3 fruit fly cellular contexts compared by ENCODE assay signal in genomic region chr3R:18393436-18393835, dm6.
TF ChIP-seq lines count a peak whose summit lies in the region.

No protein-coding gene starts in this region.

TF ChIP-seq in whole organism, adult, 20 proteins besides CTCF, POLR2A, EP300 and RAD21 (continued from another document):
- TF ChIP-seq Hr96 (GFP tag; optimal IDR thresholded peaks at IDR 0.05; lab: Kevin White, UChicago), result no peak

TF ChIP-seq in whole organism, embryonic, 481 proteins besides CTCF, POLR2A, EP300 and RAD21 (continued from another document and continues in another):
- TF ChIP-seq CG14667 (GFP tag; IDR thresholded peaks at IDR 0.05; lab: Robert Waterston, UW) (no peak), MTF-1 (GFP tag; optimal IDR thresholded peaks at IDR 0.05; lab: Kevin White, UChicago; ENCODE audit: borderline replicate concordance) (no peak), CG2120 (GFP tag; optimal IDR thresholded peaks at IDR 0.05; lab: Kevin White, UChicago) (peak; percentile 48), CG4360 (GFP tag; IDR thresholded peaks at IDR 0.05; lab: Robert Waterston, UW) (no peak), CG3281 (GFP tag; optimal IDR thresholded peaks at IDR 0.05; lab: Kevin White, UChicago) (peak; percentile 7), CG32532 (GFP tag; IDR thresholded peaks at IDR 0.05; lab: Robert Waterston, UW) (peak; percentile 73), seq (GFP tag; IDR thresholded peaks at IDR 0.05; lab: Robert Waterston, UW) (0 out of 2 replicates have a peak, but pooled peaks have one; percentile 40), PHDP (tag; optimal IDR thresholded peaks at IDR 0.05; lab: Kevin White, UChicago) (peak; percentile 71), peb (GFP tag; IDR thresholded peaks at IDR 0.05; lab: Robert Waterston, UW) (no peak), CG10366 (GFP tag; IDR thresholded peaks at IDR 0.05; lab: Robert Waterston, UW) (peak; percentile 11; the same call in 1 of the 2 replicates), run (tag; optimal IDR thresholded peaks at IDR 0.05; lab: Kevin White, UChicago) (peak; percentile 30), CG17328 (GFP tag; IDR thresholded peaks at IDR 0.05; lab: Robert Waterston, UW) (peak; percentile 31; the same call in 1 of the 2 replicates), CG13296 (GFP tag; optimal IDR thresholded peaks at IDR 0.05; lab: Kevin White, UChicago) (peak; percentile 22), lilli (GFP tag; optimal IDR thresholded peaks at IDR 0.05; lab: Kevin White, UChicago) (peak; percentile 49), dpn (GFP tag; optimal IDR thresholded peaks at IDR 0.05; lab: Kevin White, UChicago) (peak in 1 of 2 experiments; percentile 54), bigmax (GFP tag; optimal IDR thresholded peaks at IDR 0.05; lab: Kevin White, UChicago) (no peak), CG2712 (tag; optimal IDR thresholded peaks at IDR 0.05; lab: Kevin White, UChicago) (peak; percentile 64), CG9932 (GFP tag; IDR thresholded peaks at IDR 0.05; lab: Robert Waterston, UW) (peak; percentile 73), E2f1 (GFP tag; IDR thresholded peaks at IDR 0.05; lab: Robert Waterston, UW) (no peak), CG18764 (GFP tag; optimal IDR thresholded peaks at IDR 0.05; lab: Kevin White, UChicago) (no peak), CG18599 (GFP tag; optimal IDR thresholded peaks at IDR 0.05; lab: Kevin White, UChicago) (peak; percentile 36), Ssrp (tag; optimal IDR thresholded peaks at IDR 0.05; lab: Kevin White, UChicago) (peak; percentile 56), p53 (GFP tag; optimal IDR thresholded peaks at IDR 0.05; lab: Kevin White, UChicago) (no peak), Oli (tag; optimal IDR thresholded peaks at IDR 0.05; lab: Kevin White, UChicago) (peak; percentile 50), nmo (GFP tag; optimal IDR thresholded peaks at IDR 0.05; lab: Kevin White, UChicago) (peak; percentile 52), vfl (GFP tag; optimal IDR thresholded peaks at IDR 0.05; lab: Kevin White, UChicago) (no peak), hkb (optimal IDR thresholded peaks at IDR 0.05; lab: Kevin White, UChicago) (no peak), hkb (GFP tag; IDR thresholded peaks at IDR 0.05; lab: Robert Waterston, UW) (peak; percentile 67; the same call in 1 of the 2 replicates), az2 (GFP tag; optimal IDR thresholded peaks at IDR 0.05; lab: Kevin White, UChicago) (peak; percentile 45), Nf-YC (tag; optimal IDR thresholded peaks at IDR 0.05; lab: Kevin White, UChicago) (peak; percentile 13), pan (optimal IDR thresholded peaks at IDR 0.05; lab: Kevin White, UChicago) (no peak), pan (GFP tag; optimal IDR thresholded peaks at IDR 0.05 in 1 of 2, IDR thresholded peaks at IDR 0.05 in 1 of 2) (peak in 1 of 2 experiments; percentile 68), Drgx (GFP tag; IDR thresholded peaks at IDR 0.05; lab: Robert Waterston, UW) (peak; percentile 78), Ets65A (GFP tag; lab: Kevin White, UChicago) (peak; percentile 43), CG11504 (tag; optimal IDR thresholded peaks at IDR 0.05; lab: Kevin White, UChicago) (peak; percentile 34), zf30C (GFP tag; optimal IDR thresholded peaks at IDR 0.05; lab: Kevin White, UChicago) (peak; percentile 28), CG12659 (GFP tag; optimal IDR thresholded peaks at IDR 0.05; lab: Kevin White, UChicago) (peak; percentile 36), NC2α (GFP tag; optimal IDR thresholded peaks at IDR 0.05; lab: Kevin White, UChicago) (no peak), Nf-YB (GFP tag; optimal IDR thresholded peaks at IDR 0.05; lab: Kevin White, UChicago) (peak; percentile 12), ssp (GFP tag; IDR thresholded peaks at IDR 0.05; lab: Robert Waterston, UW) (no peak), al (GFP tag; IDR thresholded peaks at IDR 0.05; lab: Robert Waterston, UW) (peak; percentile 45; the same call in 1 of the 2 replicates), Fer3 (tag; optimal IDR thresholded peaks at IDR 0.05; lab: Kevin White, UChicago) (no peak), CG3995 (GFP tag; optimal IDR thresholded peaks at IDR 0.05; lab: Kevin White, UChicago) (no peak), CG11695 (GFP tag; IDR thresholded peaks at IDR 0.05; lab: Robert Waterston, UW) (peak; percentile 54; the same call in 1 of the 3 replicates), Dek (tag; optimal IDR thresholded peaks at IDR 0.05; lab: Kevin White, UChicago) (peak; percentile 44), dm (GFP tag; optimal IDR thresholded peaks at IDR 0.05; lab: Kevin White, UChicago) (no peak), slbo (GFP tag; IDR thresholded peaks at IDR 0.05; lab: Robert Waterston, UW) (peak; percentile 76), CG12071 (GFP tag; optimal IDR thresholded peaks at IDR 0.05; lab: Kevin White, UChicago) (no peak), NfI (GFP tag; optimal IDR thresholded peaks at IDR 0.05; lab: Kevin White, UChicago) (peak; percentile 44), CG9817 (tag; optimal IDR thresholded peaks at IDR 0.05; lab: Kevin White, UChicago) (peak; percentile 39), grau (tag; optimal IDR thresholded peaks at IDR 0.05; lab: Kevin White, UChicago) (peak; percentile 70), Atf6 (GFP tag; IDR thresholded peaks at IDR 0.05; lab: Robert Waterston, UW) (peak; percentile 62; the same call in 1 of the 2 replicates), CG1602 (GFP tag; optimal IDR thresholded peaks at IDR 0.05; lab: Kevin White, UChicago) (peak; percentile 1), Hmr (GFP tag; optimal IDR thresholded peaks at IDR 0.05; lab: Kevin White, UChicago) (peak; percentile 54), Rfx (GFP tag; IDR thresholded peaks at IDR 0.05; lab: Robert Waterston, UW) (peak; percentile 62), lbe (GFP tag; optimal IDR thresholded peaks at IDR 0.05; lab: Kevin White, UChicago) (peak; percentile 62), inv (GFP tag; IDR thresholded peaks at IDR 0.05; lab: Robert Waterston, UW; ENCODE audit: partially characterized antibody) (no peak), tup (GFP tag; optimal IDR thresholded peaks at IDR 0.05; lab: Kevin White, UChicago) (peak; percentile 3), crp (GFP tag; optimal IDR thresholded peaks at IDR 0.05; lab: Kevin White, UChicago) (no peak), CG9215 (GFP tag; IDR thresholded peaks at IDR 0.05; lab: Robert Waterston, UW) (peak; percentile 45), ind (GFP tag; optimal IDR thresholded peaks at IDR 0.05; lab: Kevin White, UChicago) (peak; percentile 39), bbx (GFP tag; IDR thresholded peaks at IDR 0.05; lab: Robert Waterston, UW; ENCODE audit: partially characterized antibody) (no peak), gfzf (GFP tag; optimal IDR thresholded peaks at IDR 0.05; lab: Kevin White, UChicago) (no peak), Hsf (GFP tag; optimal IDR thresholded peaks at IDR 0.05; lab: Kevin White, UChicago) (no peak)

TF ChIP-seq in whole organism, prepupa, 60 proteins besides CTCF, POLR2A, EP300 and RAD21 (continued from another document):
- no peak for TF ChIP-seq topi (GFP tag; optimal IDR thresholded peaks at IDR 0.05; lab: Kevin White, UChicago)
- TF ChIP-seq Gug (GFP tag; IDR thresholded peaks at IDR 0.05; lab: Robert Waterston, UW), result peak; percentile 53
- no peak for TF ChIP-seq CG10669 (GFP tag; optimal IDR thresholded peaks at IDR 0.05; lab: Kevin White, UChicago)
- peak; percentile 83 for TF ChIP-seq acj6 (GFP tag; optimal IDR thresholded peaks at IDR 0.05; lab: Kevin White, UChicago)
- TF ChIP-seq CG1621 (tag; optimal IDR thresholded peaks at IDR 0.05; lab: Kevin White, UChicago), result peak; percentile 38
- no peak for TF ChIP-seq CG6276 (GFP tag; optimal IDR thresholded peaks at IDR 0.05; lab: Kevin White, UChicago)
- TF ChIP-seq fkh (GFP tag; optimal IDR thresholded peaks at IDR 0.05; lab: Kevin White, UChicago), result no peak
- TF ChIP-seq Smox (GFP tag; optimal IDR thresholded peaks at IDR 0.05; lab: Kevin White, UChicago), result peak; percentile 69
- peak; percentile 72 for TF ChIP-seq CG6792 (GFP tag; optimal IDR thresholded peaks at IDR 0.05; lab: Kevin White, UChicago)
- TF ChIP-seq CG11294 (GFP tag; IDR thresholded peaks at IDR 0.05; lab: Robert Waterston, UW), result 0 out of 2 replicates have a peak, but pooled peaks have one; percentile 24
- TF ChIP-seq CG31627 (GFP tag; optimal IDR thresholded peaks at IDR 0.05; lab: Kevin White, UChicago), result peak; percentile 64
- TF ChIP-seq Lpt (GFP tag; optimal IDR thresholded peaks at IDR 0.05; lab: Kevin White, UChicago), result peak; percentile 46
- TF ChIP-seq Ets21C (GFP tag; optimal IDR thresholded peaks at IDR 0.05; lab: Kevin White, UChicago), result no peak
- peak; percentile 88 for TF ChIP-seq CG15336 (GFP tag; IDR thresholded peaks at IDR 0.05; lab: Robert Waterston, UW)
- peak; percentile 76 for TF ChIP-seq eg (GFP tag; IDR thresholded peaks at IDR 0.05; lab: Robert Waterston, UW)
- peak; percentile 82 for TF ChIP-seq achi (GFP tag; optimal IDR thresholded peaks at IDR 0.05; lab: Kevin White, UChicago)
- TF ChIP-seq CG8119 (GFP tag; IDR thresholded peaks at IDR 0.05; lab: Robert Waterston, UW), result peak; percentile 87
- no peak for TF ChIP-seq CG6854 (GFP tag; optimal IDR thresholded peaks at IDR 0.05; lab: Kevin White, UChicago)
- TF ChIP-seq esn (GFP tag; optimal IDR thresholded peaks at IDR 0.05; lab: Kevin White, UChicago), result no peak
- peak; percentile 42 for TF ChIP-seq fd59A (GFP tag; optimal IDR thresholded peaks at IDR 0.05; lab: Kevin White, UChicago)
- no peak for TF ChIP-seq CG6808 (GFP tag; optimal IDR thresholded peaks at IDR 0.05; lab: Kevin White, UChicago)
- no peak for TF ChIP-seq CG32006 (GFP tag; optimal IDR thresholded peaks at IDR 0.05; lab: Kevin White, UChicago)
- peak; percentile 38 for TF ChIP-seq vri (GFP tag; optimal IDR thresholded peaks at IDR 0.05; lab: Kevin White, UChicago)
- TF ChIP-seq Hr38 (GFP tag; optimal IDR thresholded peaks at IDR 0.05; lab: Kevin White, UChicago), result no peak
- TF ChIP-seq cyc (GFP tag; optimal IDR thresholded peaks at IDR 0.05; lab: Kevin White, UChicago), result no peak
- peak; percentile 81 for TF ChIP-seq CG34406 (GFP tag; optimal IDR thresholded peaks at IDR 0.05; lab: Kevin White, UChicago)
- peak; percentile 72 for TF ChIP-seq Sox102F (GFP tag; optimal IDR thresholded peaks at IDR 0.05; lab: Kevin White, UChicago)
- TF ChIP-seq svp (GFP tag; lab: Kevin White, UChicago), result no peak
- TF ChIP-seq OdsH (GFP tag; optimal IDR thresholded peaks at IDR 0.05; lab: Kevin White, UChicago), result no peak
- TF ChIP-seq CG4318 (GFP tag; optimal IDR thresholded peaks at IDR 0.05; lab: Kevin White, UChicago), result peak; percentile 34
- TF ChIP-seq ss (GFP tag; optimal IDR thresholded peaks at IDR 0.05; lab: Kevin White, UChicago), result no peak
- peak; percentile 73 for TF ChIP-seq net (GFP tag; optimal IDR thresholded peaks at IDR 0.05; lab: Kevin White, UChicago)
- peak; percentile 42 for TF ChIP-seq CG7368 (GFP tag; optimal IDR thresholded peaks at IDR 0.05; lab: Kevin White, UChicago)
- TF ChIP-seq Blimp-1 (GFP tag; optimal IDR thresholded peaks at IDR 0.05; lab: Kevin White, UChicago), result no peak
- peak; percentile 82 for TF ChIP-seq dsx (GFP tag; optimal IDR thresholded peaks at IDR 0.05; lab: Kevin White, UChicago; ENCODE audit: poor library complexity, severe bottlenecking)
- no peak for TF ChIP-seq fd85E (GFP tag; optimal IDR thresholded peaks at IDR 0.05; lab: Kevin White, UChicago)
- no peak for TF ChIP-seq Hr4 (GFP tag; optimal IDR thresholded peaks at IDR 0.05; lab: Kevin White, UChicago)
- peak; percentile 75 for TF ChIP-seq CG8632 (GFP tag; optimal IDR thresholded peaks at IDR 0.05; lab: Kevin White, UChicago)
- no peak for TF ChIP-seq Eip75B (GFP tag; optimal IDR thresholded peaks at IDR 0.05; lab: Kevin White, UChicago)
- TF ChIP-seq Sox15 (GFP tag; optimal IDR thresholded peaks at IDR 0.05; lab: Kevin White, UChicago), result peak; percentile 39
